Worm (Caenorhabditis elegans) whole organism, L3 larva: ENCODE results near the gene R186.8.
A peak's percentile ranks its signal among the peaks of the same experiment; 100 is the strongest.

Source experiments
- ZK546.5 ChIP-seq: sonication (generic microtip); optimal IDR thresholded peaks from 2 replicates; lab custom pipeline; 2017; ENCODE audit warnings: missing biosample characterization, missing genetic modification characterization
- ama-1 ChIP-seq: fragments of 150-350 bp; optimal IDR thresholded peaks from 2 replicates; lab custom pipeline; 2018
- ceh-16 ChIP-seq: sonication (generic microtip); optimal IDR thresholded peaks from 2 replicates; lab custom pipeline; 2017; ENCODE audit warnings: missing biosample characterization, missing genetic modification characterization
- ceh-28 ChIP-seq: fragments of 150-350 bp; optimal IDR thresholded peaks from 2 replicates; lab custom pipeline; 2014; ENCODE audit warnings: missing biosample characterization, missing genetic modification reagents, missing genetic modification characterization
- ceh-9 ChIP-seq: sonication (generic microtip); optimal IDR thresholded peaks from 2 replicates; lab custom pipeline; 2018; ENCODE audit warnings: missing biosample characterization, missing genetic modification characterization
- egl-27 ChIP-seq: sonication (generic microtip); optimal IDR thresholded peaks from 4 replicates; lab custom pipeline; 2017; ENCODE audit warnings: missing biosample characterization, missing genetic modification reagents, missing genetic modification characterization
- egl-5 ChIP-seq: fragments of 150-350 bp; optimal IDR thresholded peaks from 2 replicates; lab custom pipeline; 2017; ENCODE audit warnings: missing biosample characterization, missing genetic modification reagents, missing genetic modification characterization, inconsistent platforms
- elt-1 ChIP-seq: fragments of 150-350 bp; optimal IDR thresholded peaks from 2 replicates; lab custom pipeline; 2014; ENCODE audit warnings: missing biosample characterization, missing genetic modification characterization
- elt-2 ChIP-seq: sonication (generic microtip); optimal IDR thresholded peaks from 2 replicates; lab custom pipeline; 2016; ENCODE audit warnings: missing genetic modification reagents, mild to moderate bottlenecking, missing genetic modification characterization, missing compliant biosample characterization
- fkh-10 ChIP-seq: sonication (generic microtip); optimal IDR thresholded peaks from 2 replicates; lab custom pipeline; 2017; ENCODE audit warnings: missing biosample characterization, missing genetic modification reagents, missing genetic modification characterization
- fos-1 ChIP-seq: fragments of 150-350 bp; optimal IDR thresholded peaks from 2 replicates; lab custom pipeline; 2014; ENCODE audit warnings: missing biosample characterization, missing genetic modification characterization
- hmg-11 ChIP-seq: sonication (generic microtip); optimal IDR thresholded peaks from 2 replicates; lab custom pipeline; 2016; ENCODE audit warnings: missing genetic modification characterization, missing compliant biosample characterization
- jun-1 ChIP-seq: fragments of 150-350 bp; optimal IDR thresholded peaks from 2 replicates; lab custom pipeline; 2014; ENCODE audit warnings: missing biosample characterization, missing genetic modification reagents, missing genetic modification characterization
- lin-15B ChIP-seq: fragments of 150-350 bp; optimal IDR thresholded peaks from 2 replicates; lab custom pipeline; 2014; ENCODE audit warnings: missing biosample characterization, missing genetic modification characterization
- lin-39 ChIP-seq: fragments of 150-350 bp; optimal IDR thresholded peaks from 2 replicates; lab custom pipeline; 2018; ENCODE audit warnings: missing biosample characterization, missing genetic modification reagents, missing genetic modification characterization
- lsy-12 ChIP-seq: sonication (generic microtip); optimal IDR thresholded peaks from 2 replicates; lab custom pipeline; 2016; ENCODE audit warnings: mild to moderate bottlenecking, missing genetic modification characterization, missing compliant biosample characterization
- mdl-1 ChIP-seq: fragments of 150-350 bp; optimal IDR thresholded peaks from 2 replicates; lab custom pipeline; 2014; ENCODE audit warnings: missing biosample characterization, missing genetic modification characterization
- mml-1 ChIP-seq: fragments of 150-350 bp; sonication (generic microtip); optimal IDR thresholded peaks from 3 replicates; lab custom pipeline; 2014; ENCODE audit warnings: missing biosample characterization, missing genetic modification characterization
- nfya-1 ChIP-seq: sonication (generic microtip); optimal IDR thresholded peaks from 2 replicates; lab custom pipeline; 2017; ENCODE audit warnings: missing genetic modification characterization, mild to moderate bottlenecking, missing compliant biosample characterization, antibody characterized with exemption, moderate library complexity; ENCODE audit not compliant: insufficient read depth
- nhr-23 ChIP-seq: fragments of 150-350 bp; optimal IDR thresholded peaks from 2 replicates; lab custom pipeline; 2014; ENCODE audit warnings: missing biosample characterization, missing genetic modification reagents, missing genetic modification characterization
- nhr-237 ChIP-seq: fragments of 150-350 bp; optimal IDR thresholded peaks from 2 replicates; lab custom pipeline; 2014; ENCODE audit warnings: missing biosample characterization, missing genetic modification characterization
- nhr-25 ChIP-seq: sonication (generic microtip); optimal IDR thresholded peaks from 2 replicates; lab custom pipeline; 2017; ENCODE audit warnings: missing biosample characterization, missing genetic modification characterization
- nhr-28 ChIP-seq: fragments of 150-350 bp; optimal IDR thresholded peaks from 2 replicates; lab custom pipeline; 2014; ENCODE audit warnings: missing biosample characterization, missing genetic modification characterization
- nhr-67 ChIP-seq: fragments of 150-350 bp; optimal IDR thresholded peaks from 2 replicates; lab custom pipeline; 2014; ENCODE audit warnings: missing biosample characterization, missing genetic modification characterization
- nhr-76 ChIP-seq: fragments of 150-350 bp; sonication (generic microtip); optimal IDR thresholded peaks from 5 replicates; lab custom pipeline; 2014; ENCODE audit warnings: missing biosample characterization, missing genetic modification characterization
- nhr-77 ChIP-seq: fragments of 150-350 bp; optimal IDR thresholded peaks from 2 replicates; lab custom pipeline; 2014; ENCODE audit warnings: missing biosample characterization, missing genetic modification characterization
- sea-2 ChIP-seq: fragments of 150-350 bp; sonication (generic microtip); optimal IDR thresholded peaks from 4 replicates; lab custom pipeline; 2014; ENCODE audit warnings: missing biosample characterization, missing genetic modification reagents, missing genetic modification characterization
- skn-1 ChIP-seq: fragments of 150-350 bp; optimal IDR thresholded peaks from 2 replicates; lab custom pipeline; 2014; ENCODE audit warnings: missing biosample characterization, missing genetic modification characterization
- snpc-4 ChIP-seq: fragments of 150-350 bp; optimal IDR thresholded peaks from 2 replicates; lab custom pipeline; 2014; ENCODE audit warnings: missing biosample characterization, missing genetic modification characterization
- tbx-2 ChIP-seq: sonication (generic microtip); optimal IDR thresholded peaks from 2 replicates; lab custom pipeline; 2016; ENCODE audit warnings: mild to moderate bottlenecking, missing genetic modification characterization, missing compliant biosample characterization
- unc-39 ChIP-seq: sonication (generic microtip); optimal IDR thresholded peaks from 4 replicates; lab custom pipeline; 2017; ENCODE audit warnings: missing biosample characterization, missing genetic modification characterization
- zag-1 ChIP-seq: fragments of 150-350 bp; optimal IDR thresholded peaks from 2 replicates; lab custom pipeline; 2014; ENCODE audit warnings: missing biosample characterization, missing genetic modification characterization
- ztf-11 ChIP-seq: fragments of 150-350 bp; optimal IDR thresholded peaks from 2 replicates; lab custom pipeline; 2014; ENCODE audit warnings: missing biosample characterization, missing genetic modification characterization

The R186.8 gene

ce11 chrV:13000068-13000467 is 32.3 kb upstream of the R186.8 start:
- TF ChIP-seq unc-39 (tag; lab: Kevin White, UChicago) (no peak), ama-1 (lab: Kevin White, UChicago) (no peak), nfya-1 (no peak), fkh-10 (GFP tag; lab: Kevin White, UChicago) (no peak), lin-39 (tag; lab: Kevin White, UChicago) (no peak), nhr-67 (tag; lab: Kevin White, UChicago) (no peak), elt-2 (no peak), egl-5 (tag; lab: Kevin White, UChicago) (no peak), jun-1 (no peak)

- TF ChIP-seq lsy-12 (tag; lab: Kevin White, UChicago) (no peak), tbx-2 (tag; lab: Kevin White, UChicago) (no peak), egl-27 (tag; lab: Kevin White, UChicago) (no peak), nhr-237 (no peak), egl-5 (tag; lab: Kevin White, UChicago) (no peak), skn-1 (tag; lab: Kevin White, UChicago) (no peak), zag-1 (no peak), nhr-76 (tag; lab: Kevin White, UChicago) (no peak), lin-15B (tag; lab: Kevin White, UChicago) (no peak), ZK546.5 (no peak), fkh-10 (GFP tag; lab: Kevin White, UChicago) (no peak), hmg-11 (tag; lab: Kevin White, UChicago) (no peak), snpc-4 (tag; lab: Kevin White, UChicago) (no peak), unc-39 (tag; lab: Kevin White, UChicago) (no peak), ceh-16 (tag; lab: Kevin White, UChicago) (no peak)
These were observed 31.8 kb upstream of the R186.8 start, which contains the start of gene far-4 for ce11 chrV:12999559-12999958. far-4 (minus strand) TSS chrV:12999659.

ce11 chrV:12997422-12997821 is 29.6 kb upstream of the R186.8 start, which contains the start of gene far-3:
far-3 (minus strand) TSS chrV:12997522.
- TF ChIP-seq ceh-9 (tag; lab: Kevin White, UChicago) (no peak), nhr-67 (tag; lab: Kevin White, UChicago) (no peak), hmg-11 (tag; lab: Kevin White, UChicago) (no peak), ceh-28 (tag; lab: Kevin White, UChicago) (no peak)
- TF ChIP-seq, all 47 proteins: peak for 0

DNA sequence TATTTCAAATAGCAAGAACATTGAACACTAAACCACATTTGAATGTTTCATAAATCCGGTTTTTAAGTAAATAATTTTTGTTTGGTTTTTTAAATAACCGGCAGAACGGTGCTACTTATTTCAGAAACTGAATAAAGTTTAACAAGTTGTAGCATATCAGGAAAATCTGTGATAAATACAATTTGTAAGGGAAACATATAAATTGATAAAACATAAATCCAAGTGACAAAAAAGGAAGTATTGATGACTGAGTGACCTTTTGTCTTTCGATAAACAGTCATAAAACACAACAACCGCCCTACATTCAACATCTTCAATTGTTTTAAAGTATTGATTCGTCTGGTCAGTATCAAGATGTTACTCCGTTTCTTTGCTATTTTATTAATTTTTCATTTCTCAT is 27.5 kb upstream of the R186.8 start, which contains the start of gene far-5:
Gene far-5 (plus strand): TSS at position 301 of the 400 bp plus-strand sequence.
- TF ChIP-seq jun-1 (no peak), nhr-23 (tag; lab: Kevin White, UChicago) (peak; percentile 2), nhr-237 (no peak)

DNA sequence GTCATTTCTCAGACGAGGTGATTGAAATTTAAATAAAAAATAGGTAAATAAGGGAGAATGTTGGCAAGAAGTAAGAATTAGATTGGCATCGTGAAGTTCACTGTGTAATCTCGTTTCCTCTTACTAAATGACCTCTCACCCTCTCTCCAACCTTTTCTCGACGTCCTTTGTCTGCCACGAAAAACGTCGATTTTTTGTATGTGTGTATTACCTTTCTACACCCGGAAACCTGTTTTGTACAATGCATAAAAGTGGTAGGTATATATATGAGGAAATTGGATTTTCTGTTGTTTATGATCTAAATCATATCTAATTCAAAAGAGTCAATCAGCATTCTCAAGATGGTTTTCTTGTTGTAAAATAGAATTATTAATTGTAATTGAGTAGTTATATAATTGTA is 25.1 kb upstream of the R186.8 start, which contains the start of the genes F15B9.11 and dsl-7:
Gene F15B9.11 (minus strand): TSS at position 5 of the 400 bp plus-strand sequence.
Gene dsl-7 (plus strand): TSS at position 260 of the 400 bp plus-strand sequence.
- no peak for TF ChIP-seq ztf-11 (tag; lab: Kevin White, UChicago)
- peak; percentile 17 for TF ChIP-seq elt-1 (tag; lab: Kevin White, UChicago)
- peak; percentile 73 for TF ChIP-seq nhr-25

DNA sequence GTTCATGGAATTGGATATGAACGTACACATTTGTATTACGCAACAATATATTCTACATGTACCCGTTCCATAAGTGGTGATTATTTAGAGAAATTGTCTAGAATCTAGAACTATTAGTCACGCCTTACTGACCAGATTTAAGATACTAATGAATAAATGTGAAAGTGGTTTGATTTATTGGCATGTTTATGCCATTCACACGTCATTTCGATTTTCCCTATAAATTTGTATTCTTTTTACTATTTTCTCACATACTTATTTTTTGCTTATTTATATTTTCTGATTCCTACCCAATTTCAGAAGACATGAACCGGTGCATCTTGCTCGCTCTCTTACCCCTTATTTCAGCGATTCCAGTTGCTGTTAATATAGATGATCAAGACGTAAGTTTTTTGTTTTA is 20.5 kb upstream of the R186.8 start, which contains the start of gene F15B9.8:
Gene F15B9.8 (plus strand): TSS at position 301 of the 400 bp plus-strand sequence.
- TF ChIP-seq nhr-77 (tag; lab: Kevin White, UChicago) (no peak), ceh-28 (tag; lab: Kevin White, UChicago) (no peak), egl-5 (tag; lab: Kevin White, UChicago) (no peak)

DNA sequence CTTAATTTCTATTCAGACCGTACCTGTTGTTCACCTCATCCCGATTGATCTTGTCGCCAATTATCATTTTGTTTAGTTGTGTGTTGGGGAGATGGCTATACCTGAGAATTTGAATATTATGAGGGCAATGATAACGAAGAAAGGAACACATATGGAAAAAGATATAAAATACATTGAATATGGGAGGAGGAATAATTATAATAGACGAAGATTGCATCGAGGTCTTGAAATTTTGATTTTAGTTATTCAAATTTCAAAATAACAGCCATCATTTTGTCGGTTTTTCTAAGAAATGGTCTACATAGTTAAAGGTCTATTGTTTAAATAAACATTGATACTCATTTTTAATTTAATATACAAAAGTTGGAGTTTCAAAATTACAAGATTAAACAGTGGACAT is 19.3 kb upstream of the R186.8 start, which contains the start of gene shw-3:
Gene shw-3 (minus strand): TSS at position 101 of the 400 bp plus-strand sequence.
- no peak for TF ChIP-seq ama-1 (lab: Kevin White, UChicago)
- TF ChIP-seq lin-15B (tag; lab: Kevin White, UChicago), result no peak
- no peak for TF ChIP-seq egl-27 (tag; lab: Kevin White, UChicago)
- no peak for TF ChIP-seq mml-1 (tag; lab: Kevin White, UChicago)
- TF ChIP-seq fos-1 (tag; lab: Kevin White, UChicago), result no peak
- no peak for TF ChIP-seq nhr-28 (tag; lab: Kevin White, UChicago)
- no peak for TF ChIP-seq mdl-1 (tag; lab: Kevin White, UChicago)
- TF ChIP-seq ceh-9 (tag; lab: Kevin White, UChicago), result no peak
- no peak for TF ChIP-seq sea-2 (GFP tag; lab: Kevin White, UChicago)
- TF ChIP-seq tbx-2 (tag; lab: Kevin White, UChicago), result no peak
- no peak for TF ChIP-seq ztf-11 (tag; lab: Kevin White, UChicago)
- no peak for TF ChIP-seq egl-5 (tag; lab: Kevin White, UChicago)
- no peak for TF ChIP-seq lin-39 (tag; lab: Kevin White, UChicago)
- no peak for TF ChIP-seq zag-1
- TF ChIP-seq snpc-4 (tag; lab: Kevin White, UChicago), result no peak
